Fruit fly (Drosophila melanogaster) whole organism, embryonic: ENCODE measurements around the gene qtc.

Source experiments
- BEAF-32 ChIP-seq: fragments of 200-800 bp; sonication (Bioruptor generic); optimal IDR thresholded peaks from 3 replicates; lab custom pipeline; 2017; ENCODE audit warnings: missing biosample characterization, missing genetic modification characterization, mild to moderate bottlenecking, moderate library complexity, missing genetic modification reagents
- Bgb ChIP-seq: fragments of 200-800 bp; sonication (Bioruptor generic); IDR thresholded peaks from 2 replicates; pipeline ENCODE4 v1.3.6; 2022; ENCODE audit warnings: missing biosample characterization, missing genetic modification characterization; ENCODE audit not compliant: partially characterized antibody
- CG10267 ChIP-seq: fragments of 200-800 bp; sonication (Bioruptor generic); optimal IDR thresholded peaks from 2 replicates; lab custom pipeline; 2018; ENCODE audit warnings: missing biosample characterization, mild to moderate bottlenecking, missing genetic modification characterization, moderate library complexity
- CG10431 ChIP-seq: fragments of 200-800 bp; sonication (Bioruptor generic); optimal IDR thresholded peaks from 3 replicates; lab custom pipeline; 2018; ENCODE audit warnings: missing biosample characterization, mild to moderate bottlenecking, missing genetic modification characterization
- CG12659 ChIP-seq: fragments of 200-800 bp; sonication (Bioruptor generic); optimal IDR thresholded peaks from 3 replicates; lab custom pipeline; 2017; ENCODE audit warnings: mild to moderate bottlenecking, missing biosample characterization, missing genetic modification reagents, missing genetic modification characterization
- CG13287 ChIP-seq: fragments of 200-800 bp; sonication (Bioruptor generic); IDR thresholded peaks from 2 replicates; pipeline ENCODE4 v1.3.6; 2022; ENCODE audit warnings: missing biosample characterization, missing genetic modification characterization; ENCODE audit not compliant: partially characterized antibody
- CG13775 ChIP-seq: fragments of 200-800 bp; sonication (Bioruptor generic); optimal IDR thresholded peaks from 3 replicates; lab custom pipeline; 2017; ENCODE audit warnings: missing biosample characterization, mild to moderate bottlenecking, missing genetic modification characterization
- CG14050 ChIP-seq: fragments of 200-800 bp; sonication (Bioruptor generic); IDR thresholded peaks from 3 replicates; pipeline ENCODE4 v1.3.6; 2022; ENCODE audit warnings: missing biosample characterization, missing genetic modification characterization
- CG14860 ChIP-seq: fragments of 200-800 bp; sonication (Bioruptor generic); IDR thresholded peaks from 3 replicates; pipeline ENCODE4 v1.3.6; 2022; ENCODE audit warnings: missing biosample characterization, missing genetic modification characterization; ENCODE audit not compliant: partially characterized antibody
- CG30020 ChIP-seq: fragments of 200-800 bp; optimal IDR thresholded peaks from 2 replicates; lab custom pipeline; 2019; ENCODE audit warnings: missing biosample characterization, mild to moderate bottlenecking, missing genetic modification characterization, moderate library complexity
- CG3281 ChIP-seq: fragments of 200-800 bp; sonication (Bioruptor generic); optimal IDR thresholded peaks from 3 replicates; lab custom pipeline; 2017; ENCODE audit warnings: missing biosample characterization, mild to moderate bottlenecking, missing genetic modification characterization
- CG34376 ChIP-seq: fragments of 200-800 bp; sonication (Bioruptor generic); optimal IDR thresholded peaks from 2 replicates; lab custom pipeline; 2018; ENCODE audit warnings: missing biosample characterization, mild to moderate bottlenecking, missing genetic modification characterization
- CG34422 ChIP-seq: fragments of 200-800 bp; sonication (Bioruptor generic); IDR thresholded peaks from 3 replicates; pipeline ENCODE4 v1.3.6; 2022; ENCODE audit warnings: missing biosample characterization, missing genetic modification characterization
- CG43689 ChIP-seq: fragments of 200-800 bp; sonication (Bioruptor generic); IDR thresholded peaks from 2 replicates; pipeline ENCODE4 v1.3.6; 2022; ENCODE audit warnings: missing biosample characterization, missing genetic modification characterization
- CG4424 ChIP-seq: fragments of 200-800 bp; sonication (Bioruptor generic); optimal IDR thresholded peaks from 3 replicates; lab custom pipeline; 2016; ENCODE audit warnings: missing biosample characterization, missing genetic modification characterization
- CG5245 ChIP-seq: fragments of 200-800 bp; sonication (Bioruptor generic); optimal IDR thresholded peaks from 3 replicates; lab custom pipeline; 2016; ENCODE audit warnings: missing biosample characterization, missing genetic modification characterization
- CG6791 ChIP-seq: fragments of 200-800 bp; sonication (Bioruptor generic); IDR thresholded peaks from 3 replicates; pipeline ENCODE4 v1.3.6; 2022; ENCODE audit warnings: missing biosample characterization, missing genetic modification characterization; ENCODE audit not compliant: partially characterized antibody
- CG7928 ChIP-seq: fragments of 200-800 bp; sonication (Bioruptor generic); optimal IDR thresholded peaks from 2 replicates; lab custom pipeline; 2017; ENCODE audit warnings: missing biosample characterization, mild to moderate bottlenecking, missing genetic modification characterization
- CG8924 ChIP-seq: fragments of 200-800 bp; optimal IDR thresholded peaks from 3 replicates; lab custom pipeline; 2019; ENCODE audit warnings: missing biosample characterization, mild to moderate bottlenecking, missing genetic modification characterization, moderate library complexity
- CG9797 ChIP-seq: fragments of 200-800 bp; sonication (Bioruptor generic); optimal IDR thresholded peaks from 3 replicates; lab custom pipeline; 2018; ENCODE audit warnings: missing biosample characterization, mild to moderate bottlenecking, missing genetic modification characterization
- Ets65A ChIP-seq: fragments of 200-800 bp; sonication (Bioruptor generic); peaks from one replicate; lab custom pipeline; 2016; ENCODE audit warnings: missing biosample characterization, missing genetic modification characterization
- HLH54F ChIP-seq: fragments of 200-800 bp; sonication (Bioruptor generic); optimal IDR thresholded peaks from 3 replicates; lab custom pipeline; 2016; ENCODE audit warnings: missing biosample characterization, missing genetic modification characterization
- Hmr ChIP-seq: fragments of 200-800 bp; sonication (Bioruptor generic); optimal IDR thresholded peaks from 3 replicates; lab custom pipeline; 2017; ENCODE audit warnings: mild to moderate bottlenecking, missing biosample characterization, missing genetic modification reagents, missing genetic modification characterization
- Lpt ChIP-seq: fragments of >200 bp; optimal IDR thresholded peaks from 2 replicates; lab custom pipeline; 2018; ENCODE audit warnings: missing biosample characterization, missing genetic modification characterization
- MBD-R2 ChIP-seq: fragments of 200-800 bp; sonication (Bioruptor generic); IDR thresholded peaks from 2 replicates; pipeline ENCODE4 v1.3.6; 2022; ENCODE audit warnings: missing biosample characterization, missing genetic modification characterization
- MESR4 ChIP-seq: fragments of 200-800 bp; sonication (Bioruptor generic); optimal IDR thresholded peaks from 2 replicates; lab custom pipeline; 2018; ENCODE audit warnings: missing biosample characterization, mild to moderate bottlenecking, missing genetic modification characterization, moderate library complexity
- Scr ChIP-seq: fragments of 200-800 bp; sonication (Bioruptor generic); IDR thresholded peaks from 2 replicates; pipeline ENCODE4 v1.3.6; 2022; ENCODE audit warnings: missing biosample characterization, missing genetic modification characterization; ENCODE audit not compliant: partially characterized antibody
- Sox102F ChIP-seq: fragments of 200-800 bp; sonication (Bioruptor generic); optimal IDR thresholded peaks from 2 replicates; lab custom pipeline; 2018; ENCODE audit warnings: missing biosample characterization, mild to moderate bottlenecking, missing genetic modification characterization, moderate library complexity
- amos ChIP-seq: fragments of 200-800 bp; sonication (Bioruptor generic); IDR thresholded peaks from 2 replicates; pipeline ENCODE4 v1.3.6; 2022; ENCODE audit warnings: missing biosample characterization, missing genetic modification characterization; ENCODE audit not compliant: partially characterized antibody
- btn ChIP-seq: fragments of 200-800 bp; sonication (Bioruptor generic); optimal IDR thresholded peaks from 2 replicates; lab custom pipeline; 2016; ENCODE audit warnings: missing biosample characterization, missing genetic modification characterization
- ci ChIP-seq: fragments of 200-800 bp; sonication (Bioruptor generic); IDR thresholded peaks from 3 replicates; pipeline ENCODE4 v1.3.6; 2022; ENCODE audit warnings: missing biosample characterization, missing genetic modification characterization
- ewg ChIP-seq: fragments of 200-800 bp; sonication (Bioruptor generic); optimal IDR thresholded peaks from 3 replicates; lab custom pipeline; 2017; ENCODE audit warnings: mild to moderate bottlenecking, missing biosample characterization, missing genetic modification reagents, missing genetic modification characterization
- fd64A ChIP-seq: fragments of 200-800 bp; sonication (Bioruptor generic); optimal IDR thresholded peaks from 3 replicates; lab custom pipeline; 2018; ENCODE audit warnings: missing biosample characterization, mild to moderate bottlenecking, missing genetic modification characterization
- gem ChIP-seq: fragments of 200-800 bp; sonication (Bioruptor generic); optimal IDR thresholded peaks from 2 replicates; lab custom pipeline; 2019; ENCODE audit warnings: missing biosample characterization, mild to moderate bottlenecking, missing genetic modification characterization, moderate library complexity
- grau ChIP-seq: fragments of 200-800 bp; optimal IDR thresholded peaks from 3 replicates; lab custom pipeline; 2019; ENCODE audit warnings: missing biosample characterization, mild to moderate bottlenecking, missing genetic modification characterization, moderate library complexity
- gsb-n ChIP-seq: fragments of 200-800 bp; sonication (Bioruptor generic); optimal IDR thresholded peaks from 3 replicates; lab custom pipeline; 2018; ENCODE audit warnings: missing biosample characterization, mild to moderate bottlenecking, missing genetic modification characterization
- hbn ChIP-seq: fragments of 200-800 bp; sonication (Bioruptor generic); IDR thresholded peaks from 2 replicates; pipeline ENCODE4 v1.3.6; 2022; ENCODE audit warnings: missing biosample characterization, missing genetic modification characterization; ENCODE audit not compliant: partially characterized antibody
- inv ChIP-seq: fragments of 200-800 bp; sonication (Bioruptor generic); IDR thresholded peaks from 2 replicates; pipeline ENCODE4 v1.3.6; 2022; ENCODE audit warnings: missing biosample characterization, missing genetic modification characterization; ENCODE audit not compliant: partially characterized antibody
- jigr1 ChIP-seq: fragments of 200-800 bp; sonication (Bioruptor generic); IDR thresholded peaks from 3 replicates; pipeline ENCODE4 v1.3.6; 2022; ENCODE audit warnings: missing biosample characterization, missing genetic modification characterization
- knrl ChIP-seq: fragments of 200-800 bp; sonication (Bioruptor generic); IDR thresholded peaks from 3 replicates; pipeline ENCODE4 v1.3.6; 2022; ENCODE audit warnings: missing biosample characterization, missing genetic modification characterization; ENCODE audit not compliant: partially characterized antibody
- nmo ChIP-seq: fragments of 200-800 bp; sonication (Bioruptor generic); optimal IDR thresholded peaks from 2 replicates; lab custom pipeline; 2018; ENCODE audit warnings: missing biosample characterization, mild to moderate bottlenecking, missing genetic modification characterization, moderate library complexity
- pan ChIP-seq, 4 experiments: fragments of >200 bp in 3 of 4; fragments of 200-800 bp in 1 of 4; sonication (Bioruptor generic) in 1 of 4; optimal IDR thresholded peaks in 3 of 4; IDR thresholded peaks in 1 of 4; 2 replicates each; pipeline versions ENCODE4 v1.3.6 to Lab custom; 2017 to 2022; ENCODE audit warnings: missing biosample characterization in 2 of 4, missing genetic modification characterization in 2 of 4, mixed read lengths in 1 of 4
- sd ChIP-seq: fragments of 200-800 bp; sonication (Bioruptor generic); optimal IDR thresholded peaks from 3 replicates; lab custom pipeline; 2018; ENCODE audit warnings: missing biosample characterization, mild to moderate bottlenecking, missing genetic modification characterization, moderate library complexity
- sens ChIP-seq: fragments of 200-800 bp; sonication (Bioruptor generic); peaks from one replicate; lab custom pipeline; 2016; ENCODE audit warnings: missing biosample characterization, missing genetic modification characterization
- tx ChIP-seq: fragments of 200-800 bp; sonication (Bioruptor generic); optimal IDR thresholded peaks from 2 replicates; lab custom pipeline; 2016; ENCODE audit warnings: missing biosample characterization, missing genetic modification characterization
- unc-4 ChIP-seq: fragments of 200-800 bp; sonication (Bioruptor generic); IDR thresholded peaks from 2 replicates; pipeline ENCODE4 v1.3.6; 2022; ENCODE audit warnings: missing biosample characterization, missing genetic modification characterization; ENCODE audit not compliant: partially characterized antibody
- vnd ChIP-seq: fragments of 200-800 bp; sonication (Bioruptor generic); IDR thresholded peaks from 3 replicates; pipeline ENCODE4 v1.3.6; 2022; ENCODE audit warnings: missing biosample characterization, missing genetic modification characterization; ENCODE audit not compliant: partially characterized antibody
- wek ChIP-seq: fragments of 200-800 bp; sonication (Bioruptor generic); optimal IDR thresholded peaks from 3 replicates; lab custom pipeline; 2018; ENCODE audit warnings: missing biosample characterization, mild to moderate bottlenecking, missing genetic modification characterization, moderate library complexity

Gene qtc

dm6 chr2L:5054953-5055352, 5.7 kb upstream of the qtc start, which contains the start of the genes CG14036 and His3.3A (continued):
- TF ChIP-seq Scr (GFP tag; lab: Robert Waterston, UW) (peak; percentile 55), MESR4 (GFP tag; lab: Kevin White, UChicago) (peak; percentile 89), hbn (GFP tag; lab: Robert Waterston, UW) (peak; percentile 58), Sox102F (GFP tag; lab: Kevin White, UChicago) (no peak), CG10267 (tag; lab: Kevin White, UChicago) (peak; percentile 67), vnd (GFP tag; lab: Robert Waterston, UW) (no peak; the same call in 2 of the 3 replicates), nmo (GFP tag; lab: Kevin White, UChicago) (peak; percentile 56), sd (peak; percentile 86), CG34376 (GFP tag; lab: Kevin White, UChicago) (peak; percentile 42), gsb-n (tag; lab: Kevin White, UChicago) (no peak), CG3281 (GFP tag; lab: Kevin White, UChicago) (peak; percentile 56), CG6791 (GFP tag; lab: Robert Waterston, UW) (peak; percentile 70; the same call in 2 of the 3 replicates), CG43689 (GFP tag; lab: Robert Waterston, UW) (no peak), CG34422 (GFP tag; lab: Robert Waterston, UW) (peak; percentile 75; the same call in 2 of the 3 replicates), CG14860 (peak; percentile 58; the same call in 2 of the 3 replicates), Lpt (GFP tag; lab: Kevin White, UChicago) (no peak), CG13775 (GFP tag; lab: Kevin White, UChicago) (no peak), CG5245 (GFP tag; lab: Kevin White, UChicago) (no peak), sens (GFP tag; lab: Kevin White, UChicago) (peak; percentile 83), HLH54F (GFP tag; lab: Kevin White, UChicago) (peak; percentile 12), CG9797 (GFP tag; lab: Kevin White, UChicago) (peak; percentile 97), inv (GFP tag; lab: Robert Waterston, UW) (peak; percentile 43; the same call in 1 of the 2 replicates), pan (optimal IDR thresholded peaks at IDR 0.05; lab: Kevin White, UChicago) (no peak), pan (GFP tag; optimal IDR thresholded peaks at IDR 0.05 in 1 of 2, IDR thresholded peaks at IDR 0.05 in 1 of 2) (peak in 1 of 2 experiments; percentile 36), CG8924 (tag; lab: Kevin White, UChicago) (peak; percentile 49), jigr1 (GFP tag; lab: Robert Waterston, UW) (no peak), Hmr (peak; percentile 42), amos (GFP tag; lab: Robert Waterston, UW) (peak; percentile 64; the same call in 1 of the 2 replicates), wek (GFP tag; lab: Kevin White, UChicago) (peak; percentile 100), CG7928 (peak; percentile 1), ci (peak; percentile 58; the same call in 1 of the 3 replicates), CG12659 (GFP tag; lab: Kevin White, UChicago) (peak; percentile 64), grau (peak; percentile 15), Bgb (GFP tag; lab: Robert Waterston, UW) (peak; percentile 75), knrl (GFP tag; lab: Robert Waterston, UW) (peak; percentile 52; the same call in 2 of the 3 replicates), tx (GFP tag; lab: Kevin White, UChicago) (no peak), CG30020 (tag; lab: Kevin White, UChicago) (peak; percentile 92), MBD-R2 (GFP tag; lab: Robert Waterston, UW) (peak; percentile 86), btn (GFP tag; lab: Kevin White, UChicago) (no peak), CG13287 (peak; percentile 81), gem (tag; lab: Kevin White, UChicago) (peak; percentile 5), CG10431 (peak; percentile 42), unc-4 (peak; percentile 69), CG14050 (GFP tag; lab: Robert Waterston, UW) (no peak), CG4424 (GFP tag; lab: Kevin White, UChicago) (no peak), fd64A (GFP tag; lab: Kevin White, UChicago) (no peak), Ets65A (GFP tag; lab: Kevin White, UChicago) (peak; percentile 41), BEAF-32 (GFP tag; lab: Kevin White, UChicago) (peak; percentile 59), ewg (GFP tag; lab: Kevin White, UChicago) (peak; percentile 40)
